Worm (Caenorhabditis elegans): ENCODE results near the gene F40G9.6.

ce11 chrIII:151084-151483 is 28.3 kb upstream of the F40G9.6 start:
- no peak for TF ChIP-seq him-1 (tag; optimal IDR thresholded peaks at IDR 0.05)
- TF ChIP-seq W03F9.2 (tag; optimal IDR thresholded peaks at IDR 0.05) = no peak
- TF ChIP-seq dao-5 (tag; optimal IDR thresholded peaks at IDR 0.05) = no peak
